Worm (Caenorhabditis elegans): ENCODE data around the gene acr-12.

The acr-12 gene

DNA sequence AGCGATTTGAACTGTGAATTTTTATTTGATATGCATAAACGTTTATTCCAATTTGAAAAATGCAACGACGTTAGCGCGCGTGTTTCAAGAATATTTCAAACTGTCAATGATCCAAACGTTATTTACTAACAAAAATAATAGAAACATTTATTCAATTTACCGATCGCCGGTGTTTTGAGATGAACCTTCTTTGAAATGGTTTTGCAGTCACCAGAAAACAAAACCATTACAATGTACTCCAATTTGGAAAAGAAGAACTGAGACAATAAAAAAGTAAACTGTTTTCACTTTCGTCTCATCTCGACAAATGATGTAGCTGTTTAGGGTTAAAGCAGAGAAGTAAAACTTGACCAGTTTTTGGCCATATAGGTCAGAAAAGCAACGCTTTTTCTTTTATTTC is 25.4 kb upstream of the acr-12 start, which contains the start of gene H06A10.1:
H06A10.1 (plus strand) TSS at position 301 of the 400 bp plus-strand sequence.
- TF ChIP-seq snpc-1.2 (GFP tag; IDR thresholded peaks at IDR 0.05) (no peak), arid-1 (GFP tag; conservative IDR thresholded peaks at IDR 0.05) (no peak), daf-12 (tag; optimal IDR thresholded peaks at IDR 0.05) (no peak), mdl-1 (tag; optimal IDR thresholded peaks at IDR 0.05) (no peak), lin-1 (GFP tag; IDR thresholded peaks at IDR 0.05) (no peak), mxl-2 (GFP tag; conservative IDR thresholded peaks at IDR 0.05) (no peak), mdt-29 (GFP tag; IDR thresholded peaks at IDR 0.05) (no peak), jun-1 (tag; optimal IDR thresholded peaks at IDR 0.05) (no peak), nhr-77 (tag; optimal IDR thresholded peaks at IDR 0.05) (no peak)

ce11 chrX:13510234-13510837 is 22.3 kb upstream of the acr-12 start:
- no peak for TF ChIP-seq snpc-4 (tag; optimal IDR thresholded peaks at IDR 0.05)
- no peak for TF ChIP-seq Y105C5A.15 (GFP tag; IDR thresholded peaks at IDR 0.05)
- no peak for TF ChIP-seq zfp-3 (GFP tag; conservative IDR thresholded peaks at IDR 0.05)
- no peak for TF ChIP-seq mes-2 (tag; optimal IDR thresholded peaks at IDR 0.05; ENCODE audit: poor library complexity, severe bottlenecking)
- TF ChIP-seq nhr-111 (GFP tag; optimal IDR thresholded peaks at IDR 0.05), result no peak
- no peak for TF ChIP-seq nhr-237 (tag; optimal IDR thresholded peaks at IDR 0.05)
- TF ChIP-seq dmd-9 (GFP tag; IDR thresholded peaks at IDR 0.05), result no peak
- TF ChIP-seq set-16 (GFP tag; IDR thresholded peaks at IDR 0.05), result peak; percentile 98
- no peak for TF ChIP-seq mxl-3 (GFP tag; optimal IDR thresholded peaks at IDR 0.05)
- no peak for TF ChIP-seq mdl-1 (tag; optimal IDR thresholded peaks at IDR 0.05)
- TF ChIP-seq egl-43 (GFP tag; IDR thresholded peaks at IDR 0.05), result peak; percentile 65; the same call in 1 of the 2 replicates

- TF ChIP-seq unc-62 (GFP tag; optimal IDR thresholded peaks at IDR 0.05 in 1 of 2), result peak in 1 of 2 experiments; percentile 40
- TF ChIP-seq unc-62 (tag; optimal IDR thresholded peaks at IDR 0.05), result no peak
- no peak for TF ChIP-seq T20F7.1 (GFP tag; optimal IDR thresholded peaks at IDR 0.05)
Measured at ce11 chrX:13510997-13511396, 21.7 kb upstream of the acr-12 start, which contains the start of gene col-185. Gene col-185 (minus strand): TSS chrX:13511097.

DNA sequence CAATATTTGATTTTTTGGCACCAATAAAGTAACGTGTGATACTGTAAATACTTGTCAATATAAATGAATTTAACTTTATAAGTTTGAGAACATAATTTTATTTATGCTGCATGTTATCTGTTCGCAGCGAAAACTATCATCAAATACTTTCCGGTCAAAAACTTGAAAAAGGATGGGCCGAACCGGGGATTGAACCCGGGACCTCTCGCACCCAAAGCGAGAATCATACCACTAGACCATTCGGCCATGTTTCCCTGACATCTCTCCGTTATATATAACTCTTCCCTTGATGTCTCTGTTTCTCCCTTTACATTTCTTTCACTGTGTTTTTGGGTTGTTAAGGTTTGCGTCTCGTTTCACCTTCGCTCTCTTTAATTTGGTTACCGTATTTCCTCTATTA is 20.9 kb upstream of the acr-12 start:
- TF ChIP-seq cey-2 (tag; optimal IDR thresholded peaks at IDR 0.05; ENCODE audit: borderline replicate concordance, insufficient read depth) (no peak), aha-1 (tag) (peak; percentile 69), nhr-10 (tag; optimal IDR thresholded peaks at IDR 0.05) (no peak), mdt-29 (GFP tag; IDR thresholded peaks at IDR 0.05) (no peak), ceh-62 (tag; optimal IDR thresholded peaks at IDR 0.05) (no peak), lin-13 (GFP tag; optimal IDR thresholded peaks at IDR 0.05) (peak; percentile 14), fkh-10 (GFP tag; optimal IDR thresholded peaks at IDR 0.05) (no peak), php-3 (GFP tag; IDR thresholded peaks at IDR 0.05) (no peak), hmg-1.1 (GFP tag; IDR thresholded peaks at IDR 0.05) (peak; percentile 89), aly-2 (tag; optimal IDR thresholded peaks at IDR 0.05) (no peak), hlh-30 (tag; optimal IDR thresholded peaks at IDR 0.05; ENCODE audit: insufficient read depth) (peak; percentile 27), R02D3.7 (tag; optimal IDR thresholded peaks at IDR 0.05) (no peak), lsy-2 (tag; optimal IDR thresholded peaks at IDR 0.05) (peak in 1 of 2 experiments; percentile 63), arid-1 (GFP tag; conservative IDR thresholded peaks at IDR 0.05) (peak; percentile 81), zfp-2 (tag; optimal IDR thresholded peaks at IDR 0.05) (peak; percentile 6), D1046.2 (GFP tag; IDR thresholded peaks at IDR 0.05) (peak; percentile 83; the same call in 1 of the 2 replicates), F10B5.3 (tag; optimal IDR thresholded peaks at IDR 0.05) (peak; percentile 36), zip-11 (GFP tag; IDR thresholded peaks at IDR 0.05) (no peak), Y75B8A.6 (GFP tag; IDR thresholded peaks at IDR 0.05) (0 out of 2 replicates have a peak, but pooled peaks have one; percentile 43), nhr-6 (tag; optimal IDR thresholded peaks at IDR 0.05) (peak; percentile 55), Y48G9A.11 (GFP tag; IDR thresholded peaks at IDR 0.05) (0 out of 2 replicates have a peak, but pooled peaks have one; percentile 49), fos-1 (tag; optimal IDR thresholded peaks at IDR 0.05) (no peak), lin-29 (GFP tag; IDR thresholded peaks at IDR 0.05) (peak; percentile 64; the same call in 1 of the 2 replicates), mxl-2 (GFP tag; conservative IDR thresholded peaks at IDR 0.05) (0 out of 2 replicates have a peak, but pooled peaks have one; percentile 44), lin-38 (GFP tag; IDR thresholded peaks at IDR 0.05) (peak; percentile 76), dmd-9 (GFP tag; IDR thresholded peaks at IDR 0.05) (0 out of 2 replicates have a peak, but pooled peaks have one; percentile 23), T20F7.1 (GFP tag; optimal IDR thresholded peaks at IDR 0.05) (peak; percentile 53), lir-3 (tag; optimal IDR thresholded peaks at IDR 0.05) (peak; percentile 71), snpc-4 (tag; optimal IDR thresholded peaks at IDR 0.05) (no peak)
